Worm (Caenorhabditis elegans) whole organism, late embryonic: ENCODE measurements around the gene C25F9.4.

Experiments used
- lin-11 ChIP-seq: fragments of 200-800 bp; sonication (Bioruptor generic); optimal IDR thresholded peaks from 2 replicates; lab custom pipeline; 2018; ENCODE audit warnings: mild to moderate bottlenecking, missing genetic modification characterization, missing compliant biosample characterization
- odd-2 ChIP-seq: sonication (generic microtip); optimal IDR thresholded peaks from 2 replicates; lab custom pipeline; 2017; ENCODE audit warnings: antibody characterized with exemption, mild to moderate bottlenecking, missing genetic modification characterization, missing compliant biosample characterization

DNA sequence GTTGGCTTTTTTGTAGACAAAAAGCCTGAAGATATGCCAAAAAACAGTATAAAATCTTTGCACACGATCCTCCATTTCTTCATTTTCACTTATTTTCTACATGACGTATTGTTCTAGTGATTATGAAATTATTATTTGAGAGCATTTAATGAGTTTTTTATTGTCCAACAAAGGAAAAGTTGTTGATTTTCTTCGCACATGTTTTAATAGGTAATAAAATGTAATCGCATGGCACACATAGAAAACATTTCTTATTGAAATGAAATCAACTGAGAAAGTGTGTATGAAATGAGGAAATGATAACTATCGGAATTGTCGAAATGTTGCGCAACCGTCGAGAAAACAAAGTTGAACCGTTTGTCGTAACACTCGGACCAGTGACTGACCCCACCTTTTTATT lies 14.9 kb downstream of the C25F9.4 start:
- TF ChIP-seq lin-11 (tag; lab: Kevin White, UChicago), result no peak
- no peak for TF ChIP-seq odd-2 (tag; lab: Kevin White, UChicago)
